Fruit fly (Drosophila melanogaster): ENCODE measurements around the gene CG3402.

The CG3402 gene

DNA sequence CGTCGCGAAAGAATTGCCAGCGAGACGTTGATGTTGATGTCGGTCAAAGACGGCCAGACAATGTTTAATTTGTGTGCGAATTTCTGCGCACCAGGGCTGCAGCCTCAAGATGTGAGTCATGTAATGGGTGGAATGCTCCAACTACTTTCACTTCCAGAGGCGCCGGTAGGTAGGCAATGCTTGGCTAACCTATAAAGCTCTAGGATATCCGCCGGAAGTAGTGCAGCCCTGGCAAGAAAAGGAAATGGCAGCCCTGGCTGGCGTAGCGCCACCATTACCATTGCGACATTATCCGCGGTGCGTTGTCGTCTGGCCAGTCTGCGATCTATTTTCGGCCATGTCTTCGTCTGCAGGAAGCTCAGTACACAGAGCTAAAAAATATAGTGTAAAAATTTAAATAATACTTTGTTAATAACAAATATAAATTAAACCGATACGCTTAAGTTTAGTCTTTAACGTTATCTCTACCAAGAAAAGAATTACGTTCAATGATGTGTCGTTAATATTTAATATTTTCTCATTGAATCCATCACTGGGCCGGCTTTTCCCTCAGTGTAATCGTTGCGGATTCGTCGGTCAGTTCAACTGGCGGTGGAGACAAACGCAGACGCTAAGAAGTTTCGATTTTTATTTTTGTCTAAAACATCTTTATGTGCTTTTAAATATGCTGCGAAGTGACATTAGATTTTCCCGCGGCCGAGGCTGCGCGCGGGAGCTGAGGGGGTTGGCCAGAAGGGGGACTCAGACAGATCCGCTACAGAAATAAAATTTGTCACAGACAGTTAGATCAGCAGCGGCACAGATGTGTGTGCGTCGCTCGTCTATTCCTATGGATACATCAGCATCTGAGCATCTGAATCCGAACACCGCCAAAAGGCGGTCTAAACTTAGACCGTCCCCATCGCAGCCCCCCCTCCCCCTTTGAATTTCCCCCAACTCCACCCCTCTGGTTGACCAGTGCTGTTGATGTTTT lies 40.8 kb downstream of the CG3402 start (continued):
- TF ChIP-seq br (optimal IDR thresholded peaks at IDR 0.05): no peak
- TF ChIP-seq scrt (GFP tag; optimal IDR thresholded peaks at IDR 0.05): peak; percentile 66
- peak; percentile 4 for TF ChIP-seq YL-1 (GFP tag; optimal IDR thresholded peaks at IDR 0.05)
- peak; percentile 44 for TF ChIP-seq CG10366 (GFP tag; IDR thresholded peaks at IDR 0.05)
- peak; percentile 56 for TF ChIP-seq CG9609 (GFP tag; optimal IDR thresholded peaks at IDR 0.05)
- TF ChIP-seq Sry-β (GFP tag; optimal IDR thresholded peaks at IDR 0.05): no peak
- TF ChIP-seq CG30403 (GFP tag; optimal IDR thresholded peaks at IDR 0.05): peak; percentile 61
- peak; percentile 74 for TF ChIP-seq Fer1 (GFP tag; optimal IDR thresholded peaks at IDR 0.05)
- no peak for TF ChIP-seq Trl (optimal IDR thresholded peaks at IDR 0.05)
- TF ChIP-seq Trl (GFP tag; optimal IDR thresholded peaks at IDR 0.05): peak; percentile 52
- TF ChIP-seq CG30431 (GFP tag; optimal IDR thresholded peaks at IDR 0.05): peak; percentile 45
- TF ChIP-seq Dip3 (GFP tag; optimal IDR thresholded peaks at IDR 0.05): peak; percentile 73
- TF ChIP-seq CG16813 (GFP tag; IDR thresholded peaks at IDR 0.05; ENCODE audit: partially characterized antibody): no peak
- TF ChIP-seq BtbVII (GFP tag; optimal IDR thresholded peaks at IDR 0.05): peak; percentile 75
- TF ChIP-seq gt (GFP tag; IDR thresholded peaks at IDR 0.05): peak; percentile 47; the same call in 1 of the 2 replicates
- TF ChIP-seq CG9437 (GFP tag; optimal IDR thresholded peaks at IDR 0.05): peak; percentile 35
- peak; percentile 66; the same call in 1 of the 2 replicates for TF ChIP-seq cas (GFP tag; IDR thresholded peaks at IDR 0.05)
- peak; percentile 60; the same call in 1 of the 2 replicates for TF ChIP-seq CG17612 (GFP tag; IDR thresholded peaks at IDR 0.05)
- no peak for TF ChIP-seq CG8765 (GFP tag; IDR thresholded peaks at IDR 0.05)
- TF ChIP-seq CG10267 (tag; optimal IDR thresholded peaks at IDR 0.05): peak; percentile 32
- peak; percentile 12 for TF ChIP-seq tin (GFP tag; optimal IDR thresholded peaks at IDR 0.05)
- peak; percentile 76; the same call in 2 of the 3 replicates for TF ChIP-seq CG6175 (GFP tag; IDR thresholded peaks at IDR 0.05)
- TF ChIP-seq croc (GFP tag; conservative IDR thresholded peaks at IDR 0.05): no peak
- peak; percentile 0 for TF ChIP-seq CG31388 (GFP tag; optimal IDR thresholded peaks at IDR 0.05)
- TF ChIP-seq CG9215 (GFP tag; IDR thresholded peaks at IDR 0.05): peak; percentile 74
- peak; percentile 59 for TF ChIP-seq CG12391 (tag; optimal IDR thresholded peaks at IDR 0.05)
- TF ChIP-seq CG15269 (tag; optimal IDR thresholded peaks at IDR 0.05): peak; percentile 85
- TF ChIP-seq CG14667 (GFP tag; IDR thresholded peaks at IDR 0.05): peak; percentile 63; the same call in 1 of the 2 replicates
- no peak for TF ChIP-seq pros (GFP tag; optimal IDR thresholded peaks at IDR 0.05)
- peak; percentile 81 for TF ChIP-seq CG14441 (GFP tag; IDR thresholded peaks at IDR 0.05)
- peak; percentile 71 for TF ChIP-seq Oli (tag; optimal IDR thresholded peaks at IDR 0.05)
- TF ChIP-seq CG11247 (GFP tag; IDR thresholded peaks at IDR 0.05): peak; percentile 76
- peak; percentile 71 for TF ChIP-seq CG18619 (GFP tag; optimal IDR thresholded peaks at IDR 0.05)
- TF ChIP-seq lmd (GFP tag; IDR thresholded peaks at IDR 0.05): peak; percentile 86
- no peak for TF ChIP-seq D (optimal IDR thresholded peaks at IDR 0.05)
- TF ChIP-seq D (GFP tag; optimal IDR thresholded peaks at IDR 0.05): peak; percentile 47
- TF ChIP-seq Asciz (GFP tag; optimal IDR thresholded peaks at IDR 0.05): peak; percentile 34
- TF ChIP-seq hbn (GFP tag; IDR thresholded peaks at IDR 0.05; ENCODE audit: partially characterized antibody): no peak
- peak; percentile 72; the same call in 1 of the 2 replicates for TF ChIP-seq NFAT (GFP tag; IDR thresholded peaks at IDR 0.05)
- TF ChIP-seq CG15073 (GFP tag; optimal IDR thresholded peaks at IDR 0.05): no peak
- no peak for TF ChIP-seq CG7745 (tag; optimal IDR thresholded peaks at IDR 0.05)
- peak; percentile 71 for TF ChIP-seq CG7839 (tag; optimal IDR thresholded peaks at IDR 0.05)
- TF ChIP-seq CG10959 (GFP tag; IDR thresholded peaks at IDR 0.05): no peak
- TF ChIP-seq E2f1 (GFP tag; IDR thresholded peaks at IDR 0.05): peak; percentile 44; the same call in 1 of the 2 replicates
- TF ChIP-seq GATAe (GFP tag; conservative IDR thresholded peaks at IDR 0.05): peak; percentile 34; the same call in 1 of the 2 replicates
- TF ChIP-seq zen2 (GFP tag; IDR thresholded peaks at IDR 0.05; ENCODE audit: partially characterized antibody): no peak
- TF ChIP-seq pb (GFP tag; optimal IDR thresholded peaks at IDR 0.05): peak; percentile 70
- peak; percentile 53 for TF ChIP-seq maf-S (GFP tag; optimal IDR thresholded peaks at IDR 0.05)
- no peak for TF ChIP-seq CG8478 (optimal IDR thresholded peaks at IDR 0.05)
- TF ChIP-seq CG33213 (GFP tag; optimal IDR thresholded peaks at IDR 0.05): peak; percentile 41

All from whole organism, embryonic.